Worm (Caenorhabditis elegans): Measurements from ENCODE around the gene F42A9.17.

DNA sequence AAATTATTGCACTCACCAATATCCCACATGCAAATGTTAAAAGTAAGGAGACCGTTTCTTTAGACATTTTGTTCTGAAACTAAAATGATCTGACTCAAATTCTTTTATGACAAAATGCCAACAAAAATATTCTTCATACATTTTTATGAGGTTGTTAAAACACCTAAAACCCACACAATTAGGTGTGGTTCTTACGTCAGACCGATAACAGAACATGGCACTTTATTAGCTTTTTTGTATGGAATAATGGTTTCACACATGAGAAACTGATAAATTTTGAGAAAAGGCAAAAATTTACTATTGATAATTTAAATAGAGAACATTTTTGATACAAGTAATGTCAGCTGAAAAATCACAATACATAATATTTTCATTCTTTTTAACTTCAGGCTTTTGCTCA is 41.9 kb upstream of the F42A9.17 start, which contains the start of gene C49C8.5:
- no peak for TF ChIP-seq snpc-4 (GFP tag; optimal IDR thresholded peaks at IDR 0.05)
- TF ChIP-seq snpc-4 (tag; optimal IDR thresholded peaks at IDR 0.05) = no peak
- no peak for TF ChIP-seq dpff-1 (tag; optimal IDR thresholded peaks at IDR 0.05)
- TF ChIP-seq attf-3 (GFP tag; conservative IDR thresholded peaks at IDR 0.05) = no peak
- TF ChIP-seq zim-3 (tag; optimal IDR thresholded peaks at IDR 0.05) = no peak
- TF ChIP-seq ztf-3 (GFP tag; optimal IDR thresholded peaks at IDR 0.05) = no peak
- TF ChIP-seq cebp-2 (GFP tag; IDR thresholded peaks at IDR 0.05) = no peak
- no peak for TF ChIP-seq ceh-91 (GFP tag; IDR thresholded peaks at IDR 0.05)
- no peak for TF ChIP-seq F23B12.7 (tag; optimal IDR thresholded peaks at IDR 0.05; ENCODE audit: insufficient read depth)
